Fruit fly (Drosophila melanogaster) whole organism, larva: Measurements from ENCODE around the gene Mcm10.

Experiments used
- noc ChIP-seq: fragments of 200-800 bp; sonication (Bioruptor generic); optimal IDR thresholded peaks from 3 replicates; lab custom pipeline; 2019; ENCODE audit warnings: missing biosample characterization, mild to moderate bottlenecking, missing genetic modification characterization, moderate library complexity

The Mcm10 gene

DNA sequence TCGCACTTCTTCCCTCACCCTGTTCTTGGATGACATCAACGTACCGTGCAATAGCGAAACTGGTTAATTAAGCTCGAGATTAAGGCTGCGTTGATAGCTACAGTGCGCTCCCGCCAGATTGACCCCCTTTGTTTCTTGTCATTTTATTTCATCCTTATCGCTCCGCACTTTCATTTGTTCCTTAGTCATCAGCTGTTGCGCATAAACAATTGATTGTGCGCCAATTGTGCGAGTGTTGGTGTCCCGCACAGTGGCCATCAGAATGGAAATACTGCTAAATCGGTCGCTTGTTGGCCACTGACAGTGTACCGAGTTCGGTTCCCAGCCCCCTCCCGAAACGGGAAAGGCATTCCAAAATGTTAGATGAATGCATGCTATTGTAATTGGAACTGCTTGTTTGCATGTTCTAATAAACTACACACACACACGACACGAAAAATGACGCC, 39.9 kb downstream of the Mcm10 start:
- TF ChIP-seq noc (tag; lab: Kevin White, UChicago), result peak; percentile 56

DNA sequence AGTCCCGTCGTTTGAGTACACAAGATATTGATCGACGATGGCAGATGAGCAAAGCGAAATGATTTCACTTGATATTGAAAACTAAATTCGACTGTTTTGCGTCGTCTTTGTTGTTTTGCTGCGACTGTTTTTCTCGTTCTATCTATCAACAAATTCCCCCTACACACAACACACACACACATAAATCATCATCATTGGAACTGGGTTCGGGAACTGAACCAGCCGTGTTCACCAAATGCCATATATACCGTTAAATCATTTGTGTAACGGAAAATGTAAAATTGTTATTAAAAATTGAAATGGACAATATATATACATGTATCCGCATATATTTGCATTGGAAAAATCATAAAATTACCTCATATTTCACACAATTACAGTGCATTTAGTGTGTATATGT, 40.7 kb downstream of the Mcm10 start, which contains the start of gene Atg18b:
Gene Atg18b, minus strand, starts transcription at position 177 of the 400 bp plus-strand sequence.
- TF ChIP-seq noc (tag; lab: Kevin White, UChicago), result no peak

DNA sequence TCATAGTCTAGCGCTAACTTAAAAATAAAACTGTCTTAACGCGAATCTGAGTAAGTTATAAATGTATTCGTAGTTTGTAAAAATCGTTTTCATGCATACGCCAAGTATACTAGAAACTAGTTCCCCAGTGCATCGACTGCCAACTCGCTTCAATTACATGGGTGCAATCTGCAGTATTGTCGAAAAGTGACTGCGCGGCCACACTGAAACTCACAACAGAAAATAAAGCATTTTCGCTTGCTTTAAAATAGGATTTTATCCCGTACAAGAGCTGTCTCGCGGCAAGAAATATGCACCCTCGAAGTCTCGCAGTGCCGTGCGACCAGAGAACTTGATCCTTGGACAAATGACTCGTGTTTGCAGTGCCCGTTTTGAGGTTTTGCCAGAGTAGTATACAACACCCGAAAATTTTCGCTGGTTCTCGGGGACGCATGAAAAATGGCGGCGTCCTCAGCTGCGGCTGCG, 41.4 kb downstream of the Mcm10 start, which contains the start of gene CG8677:
Gene CG8677, plus strand, starts transcription at position 199 of the 465 bp plus-strand sequence.
- no peak for TF ChIP-seq noc (tag; lab: Kevin White, UChicago)

- TF ChIP-seq noc (tag; lab: Kevin White, UChicago), result no peak
Observed at dm6 chr2L:21221778-21222177, 42.0 kb downstream of the Mcm10 start.
